Fruit fly (Drosophila melanogaster) whole organism, embryonic: ENCODE measurements around the gene CG11396.
A peak's percentile ranks its signal among the peaks of the same experiment; 100 is the strongest.

Experiments
- ATbp ChIP-seq: fragments of 200-800 bp; sonication (Bioruptor generic); optimal IDR thresholded peaks from 2 replicates; lab custom pipeline; 2017; ENCODE audit warnings: missing biosample characterization, mild to moderate bottlenecking, missing genetic modification characterization, missing genetic modification reagents
- CG10321 ChIP-seq: fragments of 200-800 bp; sonication (Bioruptor generic); IDR thresholded peaks from 2 replicates; pipeline ENCODE4 v1.3.6; 2022; ENCODE audit warnings: missing biosample characterization, missing genetic modification characterization
- CG11093 ChIP-seq: fragments of 200-800 bp; sonication (Bioruptor generic); IDR thresholded peaks from 3 replicates; pipeline ENCODE4 v1.3.6; 2022; ENCODE audit warnings: missing biosample characterization, missing genetic modification characterization
- CG11456 ChIP-seq: fragments of 200-800 bp; sonication (Bioruptor generic); IDR thresholded peaks from 3 replicates; pipeline ENCODE4 v1.3.6; 2022; ENCODE audit warnings: missing biosample characterization, missing genetic modification characterization
- CG11504 ChIP-seq: fragments of 200-800 bp; sonication (Bioruptor generic); optimal IDR thresholded peaks from 3 replicates; lab custom pipeline; 2019; ENCODE audit warnings: missing biosample characterization, mild to moderate bottlenecking, missing genetic modification characterization, moderate library complexity
- CG11695 ChIP-seq: fragments of 200-800 bp; sonication (Bioruptor generic); IDR thresholded peaks from 3 replicates; pipeline ENCODE4 v1.3.6; 2022; ENCODE audit warnings: missing biosample characterization, missing genetic modification characterization
- CG13624 ChIP-seq: fragments of 200-800 bp; sonication (Bioruptor generic); optimal IDR thresholded peaks from 2 replicates; lab custom pipeline; 2016; ENCODE audit warnings: missing biosample characterization, missing genetic modification characterization
- CG15696 ChIP-seq: fragments of 200-800 bp; sonication (Bioruptor generic); optimal IDR thresholded peaks from 2 replicates; lab custom pipeline; 2019; ENCODE audit warnings: missing biosample characterization, mild to moderate bottlenecking, missing genetic modification characterization, moderate library complexity
- CG1832 ChIP-seq: fragments of 200-800 bp; sonication (Bioruptor generic); optimal IDR thresholded peaks from 2 replicates; lab custom pipeline; 2017; ENCODE audit warnings: missing biosample characterization, mild to moderate bottlenecking, missing genetic modification characterization, inconsistent platforms
- CG18476 ChIP-seq: fragments of 200-800 bp; sonication (Bioruptor generic); optimal IDR thresholded peaks from 2 replicates; lab custom pipeline; 2016; ENCODE audit warnings: missing biosample characterization, mild to moderate bottlenecking, missing genetic modification characterization
- CG30431 ChIP-seq: fragments of 200-800 bp; sonication (Bioruptor generic); optimal IDR thresholded peaks from 2 replicates; lab custom pipeline; 2017; ENCODE audit warnings: missing biosample characterization, missing genetic modification characterization
- CG31365 ChIP-seq: fragments of 200-800 bp; sonication (Bioruptor generic); optimal IDR thresholded peaks from 2 replicates; lab custom pipeline; 2018; ENCODE audit warnings: missing biosample characterization, mild to moderate bottlenecking, missing genetic modification characterization
- CG31388 ChIP-seq: fragments of 200-800 bp; sonication (Bioruptor generic); optimal IDR thresholded peaks from 2 replicates; lab custom pipeline; 2016; ENCODE audit warnings: missing biosample characterization, missing genetic modification characterization
- CG8089 ChIP-seq: fragments of 200-800 bp; sonication (Bioruptor generic); optimal IDR thresholded peaks from 3 replicates; lab custom pipeline; 2016; ENCODE audit warnings: missing biosample characterization, missing genetic modification characterization
- CG8924 ChIP-seq: fragments of 200-800 bp; optimal IDR thresholded peaks from 3 replicates; lab custom pipeline; 2019; ENCODE audit warnings: missing biosample characterization, mild to moderate bottlenecking, missing genetic modification characterization, moderate library complexity
- CG9797 ChIP-seq: fragments of 200-800 bp; sonication (Bioruptor generic); optimal IDR thresholded peaks from 3 replicates; lab custom pipeline; 2018; ENCODE audit warnings: missing biosample characterization, mild to moderate bottlenecking, missing genetic modification characterization
- D19B ChIP-seq: fragments of 200-800 bp; sonication (Bioruptor generic); optimal IDR thresholded peaks from 2 replicates; lab custom pipeline; 2017; ENCODE audit warnings: missing biosample characterization, mild to moderate bottlenecking, missing genetic modification characterization
- Deaf1 ChIP-seq: fragments of 200-800 bp; optimal IDR thresholded peaks from 3 replicates; lab custom pipeline; 2019; ENCODE audit warnings: missing biosample characterization, mild to moderate bottlenecking, missing genetic modification characterization, moderate library complexity
- Doc2 ChIP-seq: fragments of 200-800 bp; sonication (Bioruptor generic); IDR thresholded peaks from 2 replicates; pipeline ENCODE4 v1.3.6; 2022; ENCODE audit warnings: missing biosample characterization, missing genetic modification characterization
- Ets65A ChIP-seq: fragments of 200-800 bp; sonication (Bioruptor generic); peaks from one replicate; lab custom pipeline; 2016; ENCODE audit warnings: missing biosample characterization, missing genetic modification characterization
- Gsc ChIP-seq: fragments of 200-800 bp; sonication (Bioruptor generic); IDR thresholded peaks from 2 replicates; pipeline ENCODE4 v1.3.6; 2022; ENCODE audit warnings: missing biosample characterization, missing genetic modification characterization
- H15 ChIP-seq: fragments of 200-800 bp; sonication (Bioruptor generic); IDR thresholded peaks from 3 replicates; pipeline ENCODE4 v1.3.6; 2022; ENCODE audit warnings: missing biosample characterization, missing genetic modification characterization
- Hr51 ChIP-seq, 2 experiments: fragments of 200-800 bp; sonication (Bioruptor generic); optimal IDR thresholded peaks; 2 replicates in 1 of 2; 3 replicates in 1 of 2; lab custom pipeline; 2016 to 2018; ENCODE audit warnings: missing biosample characterization in 2 of 2, missing genetic modification characterization in 2 of 2, mild to moderate bottlenecking in 1 of 2, moderate library complexity in 1 of 2
- Hsf ChIP-seq: fragments of 200-800 bp; sonication (Bioruptor generic); optimal IDR thresholded peaks from 3 replicates; lab custom pipeline; 2016; ENCODE audit warnings: missing biosample characterization, missing genetic modification characterization
- NC2β ChIP-seq: fragments of 200-800 bp; sonication (Bioruptor generic); optimal IDR thresholded peaks from 2 replicates; lab custom pipeline; 2016; ENCODE audit warnings: missing biosample characterization, missing genetic modification characterization
- NK7.1 ChIP-seq: fragments of 200-800 bp; sonication (Bioruptor generic); optimal IDR thresholded peaks from 3 replicates; lab custom pipeline; 2016; ENCODE audit warnings: missing biosample characterization, missing genetic modification characterization
- Rx ChIP-seq: fragments of 200-800 bp; sonication (Bioruptor generic); IDR thresholded peaks from 2 replicates; pipeline ENCODE4 v1.3.6; 2022; ENCODE audit warnings: missing biosample characterization, missing genetic modification characterization
- Sox100B ChIP-seq: fragments of 200-800 bp; sonication (Bioruptor generic); optimal IDR thresholded peaks from 3 replicates; lab custom pipeline; 2018; ENCODE audit warnings: missing biosample characterization, mild to moderate bottlenecking, missing genetic modification characterization
- Sox102F ChIP-seq: fragments of 200-800 bp; sonication (Bioruptor generic); optimal IDR thresholded peaks from 2 replicates; lab custom pipeline; 2018; ENCODE audit warnings: missing biosample characterization, mild to moderate bottlenecking, missing genetic modification characterization, moderate library complexity
- Sry-δ ChIP-seq: fragments of 200-800 bp; sonication (Bioruptor generic); optimal IDR thresholded peaks from 2 replicates; lab custom pipeline; 2016; ENCODE audit warnings: missing biosample characterization, missing genetic modification characterization
- Usf ChIP-seq: fragments of 200-800 bp; sonication (Bioruptor generic); optimal IDR thresholded peaks from 2 replicates; lab custom pipeline; 2017; ENCODE audit warnings: missing genotype, missing biosample characterization, missing genetic modification characterization
- ase ChIP-seq: fragments of 200-800 bp; sonication (Bioruptor generic); IDR thresholded peaks from 3 replicates; pipeline ENCODE4 v1.3.6; 2022; ENCODE audit warnings: missing biosample characterization, missing genetic modification characterization
- az2 ChIP-seq: fragments of 200-800 bp; sonication (Bioruptor generic); optimal IDR thresholded peaks from 3 replicates; lab custom pipeline; 2016; ENCODE audit warnings: missing biosample characterization, missing genetic modification characterization
- eyg ChIP-seq: fragments of 200-800 bp; sonication (Bioruptor generic); optimal IDR thresholded peaks from 3 replicates; lab custom pipeline; 2016; ENCODE audit warnings: missing biosample characterization, missing genetic modification characterization
- gcm2 ChIP-seq: fragments of 200-800 bp; sonication (Bioruptor generic); optimal IDR thresholded peaks from 2 replicates; lab custom pipeline; 2016; ENCODE audit warnings: missing biosample characterization, missing genetic modification characterization
- gfzf ChIP-seq: fragments of 200-800 bp; sonication (Bioruptor generic); optimal IDR thresholded peaks from 2 replicates; lab custom pipeline; 2016; ENCODE audit warnings: missing biosample characterization, mild to moderate bottlenecking, missing genetic modification characterization, moderate library complexity
- hkb ChIP-seq, 2 experiments: fragments of 200-800 bp in 1 of 2; fragments of >200 bp in 1 of 2; sonication (Bioruptor generic) in 1 of 2; IDR thresholded peaks in 1 of 2; optimal IDR thresholded peaks in 1 of 2; 2 replicates each; pipeline versions ENCODE4 v1.3.6 to Lab custom; 2017 to 2022; ENCODE audit warnings: missing biosample characterization in 1 of 2, missing genetic modification characterization in 1 of 2
- hth ChIP-seq: fragments of >200 bp; optimal IDR thresholded peaks from 2 replicates; lab custom pipeline; 2017; ENCODE audit warnings: inconsistent platforms
- lbe ChIP-seq: fragments of 200-800 bp; sonication (Bioruptor generic); optimal IDR thresholded peaks from 2 replicates; lab custom pipeline; 2016; ENCODE audit warnings: missing biosample characterization, mild to moderate bottlenecking, missing genetic modification characterization
- lov ChIP-seq, 2 experiments: fragments of 200-800 bp in 1 of 2; fragments of >200 bp in 1 of 2; sonication (Bioruptor generic) in 1 of 2; IDR thresholded peaks in 1 of 2; optimal IDR thresholded peaks in 1 of 2; 2 replicates in 1 of 2; 3 replicates in 1 of 2; pipeline versions ENCODE4 v1.3.6 to Lab custom; 2017 to 2022; ENCODE audit warnings: missing biosample characterization in 1 of 2, missing genetic modification characterization in 1 of 2
- mirr ChIP-seq: fragments of 200-800 bp; sonication (Bioruptor generic); optimal IDR thresholded peaks from 3 replicates; lab custom pipeline; 2018; ENCODE audit warnings: missing biosample characterization, mild to moderate bottlenecking, missing genetic modification characterization
- mld ChIP-seq: fragments of 200-800 bp; sonication (Bioruptor generic); IDR thresholded peaks from 3 replicates; pipeline ENCODE4 v1.3.6; 2022; ENCODE audit warnings: missing biosample characterization, missing genetic modification characterization; ENCODE audit not compliant: partially characterized antibody
- odd ChIP-seq: fragments of 200-800 bp; sonication (Bioruptor generic); optimal IDR thresholded peaks from 2 replicates; lab custom pipeline; 2017; ENCODE audit warnings: missing biosample characterization, mild to moderate bottlenecking, missing genetic modification characterization
- p53 ChIP-seq: fragments of 200-800 bp; sonication (Bioruptor generic); optimal IDR thresholded peaks from 2 replicates; lab custom pipeline; 2016; ENCODE audit warnings: missing biosample characterization, missing genetic modification characterization
- phol ChIP-seq: fragments of 200-800 bp; sonication (Bioruptor generic); optimal IDR thresholded peaks from 3 replicates; lab custom pipeline; 2018; ENCODE audit warnings: missing biosample characterization, mild to moderate bottlenecking, missing genetic modification characterization, moderate library complexity
- sc ChIP-seq, 3 experiments: fragments of >200 bp in 2 of 3; fragments of 200-800 bp in 1 of 3; sonication (Bioruptor generic) in 1 of 3; optimal IDR thresholded peaks; 2 replicates in 2 of 3; 3 replicates in 1 of 3; lab custom pipeline; 2017; ENCODE audit warnings: mild to moderate bottlenecking in 1 of 3, missing biosample characterization in 1 of 3, missing genetic modification characterization in 1 of 3, missing genetic modification reagents in 1 of 3
- seq ChIP-seq: fragments of 200-800 bp; sonication (Bioruptor generic); IDR thresholded peaks from 2 replicates; pipeline ENCODE4 v1.3.6; 2022; ENCODE audit warnings: missing biosample characterization, missing genetic modification characterization
- sqz ChIP-seq: fragments of 200-800 bp; sonication (Bioruptor generic); optimal IDR thresholded peaks from 3 replicates; lab custom pipeline; 2018; ENCODE audit warnings: missing biosample characterization, mild to moderate bottlenecking, missing genetic modification characterization
- tna ChIP-seq: fragments of 200-800 bp; sonication (Bioruptor generic); IDR thresholded peaks from 2 replicates; pipeline ENCODE4 v1.3.6; 2022; ENCODE audit warnings: missing biosample characterization, missing genetic modification characterization; ENCODE audit not compliant: partially characterized antibody
- tx ChIP-seq: fragments of 200-800 bp; sonication (Bioruptor generic); optimal IDR thresholded peaks from 2 replicates; lab custom pipeline; 2016; ENCODE audit warnings: missing biosample characterization, missing genetic modification characterization

CG11396 gene

dm6 chr3L:20787835-20788380 is at the start of gene CG11396 (continued):
- TF ChIP-seq az2 (no peak), odd (GFP tag; lab: Kevin White, UChicago) (no peak), seq (GFP tag; lab: Robert Waterston, UW) (no peak), mld (GFP tag; lab: Robert Waterston, UW) (peak; percentile 91), Ets65A (GFP tag; lab: Kevin White, UChicago) (no peak), D19B (GFP tag; lab: Kevin White, UChicago) (no peak), gcm2 (no peak), CG11093 (no peak), CG11695 (GFP tag; lab: Robert Waterston, UW) (no peak), lbe (no peak), CG8924 (tag; lab: Kevin White, UChicago) (no peak), NC2β (no peak), CG13624 (GFP tag; lab: Kevin White, UChicago) (peak; percentile 14), Sox100B (GFP tag; lab: Kevin White, UChicago) (no peak), Rx (GFP tag; lab: Robert Waterston, UW) (no peak), CG1832 (GFP tag; lab: Kevin White, UChicago) (no peak), tx (GFP tag; lab: Kevin White, UChicago) (no peak), CG31365 (tag; lab: Kevin White, UChicago) (no peak), CG11456 (GFP tag; lab: Robert Waterston, UW) (no peak), lov (optimal IDR thresholded peaks at IDR 0.05; lab: Kevin White, UChicago) (no peak), lov (GFP tag; IDR thresholded peaks at IDR 0.05; lab: Robert Waterston, UW) (no peak), Usf (GFP tag; lab: Kevin White, UChicago) (no peak), CG31388 (GFP tag; lab: Kevin White, UChicago) (no peak), Doc2 (GFP tag; lab: Robert Waterston, UW) (no peak), Hr51 (GFP tag; optimal IDR thresholded peaks at IDR 0.05; lab: Kevin White, UChicago) (no peak), CG15696 (tag; lab: Kevin White, UChicago) (no peak), H15 (GFP tag; lab: Robert Waterston, UW) (no peak), CG9797 (GFP tag; lab: Kevin White, UChicago) (peak; percentile 5), Hsf (GFP tag; lab: Kevin White, UChicago) (no peak), CG30431 (GFP tag; lab: Kevin White, UChicago) (no peak), sqz (GFP tag; lab: Kevin White, UChicago) (no peak), sc (optimal IDR thresholded peaks at IDR 0.05; lab: Kevin White, UChicago) (no peak), sc (GFP tag; optimal IDR thresholded peaks at IDR 0.05; lab: Kevin White, UChicago) (no peak), Deaf1 (tag; lab: Kevin White, UChicago) (no peak), mirr (GFP tag; lab: Kevin White, UChicago) (no peak), CG11504 (tag; lab: Kevin White, UChicago) (no peak), CG10321 (GFP tag; lab: Robert Waterston, UW) (no peak), gfzf (GFP tag; lab: Kevin White, UChicago) (no peak), hth (lab: Kevin White, UChicago) (no peak), NK7.1 (GFP tag; lab: Kevin White, UChicago) (no peak), CG18476 (GFP tag; lab: Kevin White, UChicago) (no peak), Sox102F (GFP tag; lab: Kevin White, UChicago) (no peak), CG8089 (GFP tag; lab: Kevin White, UChicago) (no peak), ATbp (GFP tag; lab: Kevin White, UChicago) (no peak), Gsc (GFP tag; lab: Robert Waterston, UW) (no peak), eyg (GFP tag; lab: Kevin White, UChicago) (no peak), tna (GFP tag; lab: Robert Waterston, UW) (peak; percentile 92), Sry-δ (peak; percentile 94), hkb (optimal IDR thresholded peaks at IDR 0.05; lab: Kevin White, UChicago) (no peak), hkb (GFP tag; IDR thresholded peaks at IDR 0.05; lab: Robert Waterston, UW) (no peak), ase (GFP tag; lab: Robert Waterston, UW) (no peak), p53 (no peak), phol (peak; percentile 14)
